Worm (Caenorhabditis elegans): ENCODE data around the gene bath-19.

- no peak for TF ChIP-seq snpc-4 (tag; optimal IDR thresholded peaks at IDR 0.05)
- no peak for TF ChIP-seq ztf-11 (tag; optimal IDR thresholded peaks at IDR 0.05)
- no peak for TF ChIP-seq nhr-11 (tag; optimal IDR thresholded peaks at IDR 0.05)
- TF ChIP-seq nhr-10 (tag; optimal IDR thresholded peaks at IDR 0.05), result no peak
- TF ChIP-seq skn-1 (tag; optimal IDR thresholded peaks at IDR 0.05), result no peak
- no peak for TF ChIP-seq R02D3.7 (tag; optimal IDR thresholded peaks at IDR 0.05)
- no peak for TF ChIP-seq zag-1 (tag; optimal IDR thresholded peaks at IDR 0.05)
- no peak for TF ChIP-seq ama-1 (optimal IDR thresholded peaks at IDR 0.05)
- TF ChIP-seq lin-11 (tag; optimal IDR thresholded peaks at IDR 0.05), result no peak
- no peak for TF ChIP-seq mdl-1 (tag; optimal IDR thresholded peaks at IDR 0.05)
- TF ChIP-seq fos-1 (tag; optimal IDR thresholded peaks at IDR 0.05), result no peak
Observed at ce11 chrII:2071429-2071828, 32.2 kb upstream of the bath-19 start, which contains the start of gene F07E5.7.
